Fruit fly (Drosophila melanogaster) whole organism, embryonic: ENCODE data around the gene Tgt.

ENCODE experiments used
- Adf1 ChIP-seq: fragments of 200-800 bp; sonication (Bioruptor generic); IDR thresholded peaks from 2 replicates; pipeline ENCODE4 v1.3.6; 2022; ENCODE audit warnings: missing biosample characterization, missing genetic modification characterization
- Antp ChIP-seq: fragments of 200-800 bp; sonication (Bioruptor generic); optimal IDR thresholded peaks from 3 replicates; lab custom pipeline; 2016; ENCODE audit warnings: missing biosample characterization, missing genetic modification characterization
- Asciz ChIP-seq: fragments of 200-800 bp; sonication (Bioruptor generic); optimal IDR thresholded peaks from 2 replicates; lab custom pipeline; 2017; ENCODE audit warnings: missing biosample characterization, mild to moderate bottlenecking, missing genetic modification characterization, missing genetic modification reagents
- Bdp1 ChIP-seq: fragments of 200-800 bp; sonication (Bioruptor generic); optimal IDR thresholded peaks from 3 replicates; lab custom pipeline; 2016; ENCODE audit warnings: missing biosample characterization, missing genetic modification characterization
- Blimp-1 ChIP-seq: fragments of 200-800 bp; sonication (Bioruptor generic); optimal IDR thresholded peaks from 3 replicates; lab custom pipeline; 2018; ENCODE audit warnings: missing biosample characterization, missing genetic modification characterization, mild to moderate bottlenecking, moderate library complexity, missing genetic modification reagents
- CG11085 ChIP-seq: fragments of 200-800 bp; sonication (Bioruptor generic); IDR thresholded peaks from 2 replicates; pipeline ENCODE4 v1.3.6; 2022; ENCODE audit warnings: missing biosample characterization, missing genetic modification characterization
- CG12236 ChIP-seq: fragments of 200-800 bp; sonication (Bioruptor generic); optimal IDR thresholded peaks from 2 replicates; lab custom pipeline; 2016; ENCODE audit warnings: missing biosample characterization, missing genetic modification characterization
- CG13123 ChIP-seq: fragments of 200-800 bp; sonication (Bioruptor generic); optimal IDR thresholded peaks from 2 replicates; lab custom pipeline; 2016; ENCODE audit warnings: missing biosample characterization, missing genetic modification characterization
- CG17359 ChIP-seq: fragments of 200-800 bp; sonication (Bioruptor generic); optimal IDR thresholded peaks from 3 replicates; lab custom pipeline; 2018; ENCODE audit warnings: missing biosample characterization, mild to moderate bottlenecking, missing genetic modification characterization, moderate library complexity
- CG17385 ChIP-seq: fragments of 200-800 bp; sonication (Bioruptor generic); optimal IDR thresholded peaks from 3 replicates; lab custom pipeline; 2018; ENCODE audit warnings: missing biosample characterization, mild to moderate bottlenecking, missing genetic modification characterization
- CG17829 ChIP-seq: fragments of 200-800 bp; optimal IDR thresholded peaks from 2 replicates; lab custom pipeline; 2019; ENCODE audit warnings: missing biosample characterization, mild to moderate bottlenecking, missing genetic modification characterization, moderate library complexity
- CG17912 ChIP-seq: fragments of 200-800 bp; sonication (Bioruptor generic); optimal IDR thresholded peaks from 2 replicates; lab custom pipeline; 2018; ENCODE audit warnings: missing biosample characterization, mild to moderate bottlenecking, missing genetic modification characterization
- CG30403 ChIP-seq: fragments of 200-800 bp; sonication (Bioruptor generic); optimal IDR thresholded peaks from 3 replicates; lab custom pipeline; 2016; ENCODE audit warnings: missing biosample characterization, missing genetic modification characterization
- CG31365 ChIP-seq: fragments of 200-800 bp; sonication (Bioruptor generic); optimal IDR thresholded peaks from 2 replicates; lab custom pipeline; 2018; ENCODE audit warnings: missing biosample characterization, mild to moderate bottlenecking, missing genetic modification characterization
- CG31388 ChIP-seq: fragments of 200-800 bp; sonication (Bioruptor generic); optimal IDR thresholded peaks from 2 replicates; lab custom pipeline; 2016; ENCODE audit warnings: missing biosample characterization, missing genetic modification characterization
- CG32532 ChIP-seq: fragments of 200-800 bp; sonication (Bioruptor generic); IDR thresholded peaks from 2 replicates; pipeline ENCODE4 v1.3.6; 2022; ENCODE audit warnings: missing biosample characterization, missing genetic modification characterization
- CG33213 ChIP-seq: fragments of 200-800 bp; sonication (Bioruptor generic); optimal IDR thresholded peaks from 3 replicates; lab custom pipeline; 2016; ENCODE audit warnings: missing biosample characterization, missing genetic modification characterization
- CG4328 ChIP-seq: fragments of 200-800 bp; sonication (Bioruptor generic); optimal IDR thresholded peaks from 3 replicates; lab custom pipeline; 2017; ENCODE audit warnings: missing biosample characterization, missing genetic modification reagents, missing genetic modification characterization
- CG5953 ChIP-seq: fragments of 200-800 bp; sonication (Bioruptor generic); IDR thresholded peaks from 2 replicates; pipeline ENCODE4 v1.3.6; 2022; ENCODE audit warnings: missing biosample characterization, missing genetic modification characterization
- CG6854 ChIP-seq: fragments of 200-800 bp; sonication (Bioruptor generic); optimal IDR thresholded peaks from 3 replicates; lab custom pipeline; 2017; ENCODE audit warnings: missing biosample characterization, mild to moderate bottlenecking, missing genetic modification characterization
- CG8290 ChIP-seq, 3 experiments: fragments of 200-800 bp; sonication (Bioruptor generic); optimal IDR thresholded peaks; 2 replicates each; lab custom pipeline; 2016 to 2019; ENCODE audit warnings: missing biosample characterization in 3 of 3, missing genetic modification characterization in 3 of 3, mild to moderate bottlenecking in 2 of 3, moderate library complexity in 1 of 3
- Dip3 ChIP-seq: fragments of 200-800 bp; sonication (Bioruptor generic); optimal IDR thresholded peaks from 3 replicates; lab custom pipeline; 2016; ENCODE audit warnings: missing biosample characterization, missing genetic modification characterization
- Hmr ChIP-seq: fragments of 200-800 bp; sonication (Bioruptor generic); optimal IDR thresholded peaks from 3 replicates; lab custom pipeline; 2017; ENCODE audit warnings: mild to moderate bottlenecking, missing biosample characterization, missing genetic modification reagents, missing genetic modification characterization
- Hr3 ChIP-seq: fragments of 200-800 bp; sonication (Bioruptor generic); optimal IDR thresholded peaks from 3 replicates; lab custom pipeline; 2016; ENCODE audit warnings: missing biosample characterization, missing genetic modification characterization
- NC2β ChIP-seq: fragments of 200-800 bp; sonication (Bioruptor generic); optimal IDR thresholded peaks from 2 replicates; lab custom pipeline; 2016; ENCODE audit warnings: missing biosample characterization, missing genetic modification characterization
- Optix ChIP-seq: fragments of 200-800 bp; sonication (Bioruptor generic); IDR thresholded peaks from 3 replicates; pipeline ENCODE4 v1.3.6; 2022; ENCODE audit warnings: missing biosample characterization, missing genetic modification characterization
- Ravus ChIP-seq: fragments of 200-800 bp; sonication (Bioruptor generic); IDR thresholded peaks from 2 replicates; pipeline ENCODE4 v1.3.6; 2022; ENCODE audit warnings: missing biosample characterization, missing genetic modification characterization
- Side ChIP-seq: fragments of 200-800 bp; sonication (Bioruptor generic); optimal IDR thresholded peaks from 2 replicates; lab custom pipeline; 2016; ENCODE audit warnings: missing biosample characterization, missing genetic modification characterization
- Spps ChIP-seq: fragments of 200-800 bp; sonication (Bioruptor generic); optimal IDR thresholded peaks from 2 replicates; lab custom pipeline; 2018; ENCODE audit warnings: missing biosample characterization, mild to moderate bottlenecking, missing genetic modification characterization
- Usf ChIP-seq: fragments of 200-800 bp; sonication (Bioruptor generic); optimal IDR thresholded peaks from 2 replicates; lab custom pipeline; 2017; ENCODE audit warnings: missing genotype, missing biosample characterization, missing genetic modification characterization
- ap ChIP-seq: fragments of 200-800 bp; sonication (Bioruptor generic); IDR thresholded peaks from 2 replicates; pipeline ENCODE4 v1.3.6; 2022; ENCODE audit warnings: missing biosample characterization, missing genetic modification characterization
- ato ChIP-seq: fragments of 200-800 bp; sonication (Bioruptor generic); IDR thresholded peaks from 2 replicates; pipeline ENCODE4 v1.3.6; 2022; ENCODE audit warnings: missing biosample characterization, missing genetic modification characterization; ENCODE audit not compliant: partially characterized antibody
- cas ChIP-seq: fragments of 200-800 bp; sonication (Bioruptor generic); IDR thresholded peaks from 2 replicates; pipeline ENCODE4 v1.3.6; 2022; ENCODE audit warnings: missing biosample characterization, missing genetic modification characterization
- croc ChIP-seq: fragments of 200-800 bp; sonication (Bioruptor generic); conservative IDR thresholded peaks from 3 replicates; pipeline ENCODE4 v1.3.6; 2022; ENCODE audit warnings: missing biosample characterization, missing genetic modification characterization
- da ChIP-seq: fragments of 200-800 bp; sonication (Bioruptor generic); optimal IDR thresholded peaks from 2 replicates; lab custom pipeline; 2016; ENCODE audit warnings: missing biosample characterization, missing genetic modification characterization
- ems ChIP-seq: fragments of 200-800 bp; sonication (Bioruptor generic); optimal IDR thresholded peaks from 3 replicates; lab custom pipeline; 2016; ENCODE audit warnings: missing biosample characterization, missing genetic modification characterization
- eyg ChIP-seq: fragments of 200-800 bp; sonication (Bioruptor generic); optimal IDR thresholded peaks from 3 replicates; lab custom pipeline; 2016; ENCODE audit warnings: missing biosample characterization, missing genetic modification characterization
- fru ChIP-seq: fragments of >200 bp; optimal IDR thresholded peaks from 2 replicates; lab custom pipeline; 2017
- gcm ChIP-seq: fragments of 200-800 bp; sonication (Bioruptor generic); optimal IDR thresholded peaks from 2 replicates; lab custom pipeline; 2019; ENCODE audit warnings: missing biosample characterization, mild to moderate bottlenecking, missing genetic modification characterization, moderate library complexity
- grn ChIP-seq: fragments of 200-800 bp; sonication (Bioruptor generic); optimal IDR thresholded peaks from 3 replicates; lab custom pipeline; 2017; ENCODE audit warnings: missing biosample characterization, missing genetic modification characterization
- gt ChIP-seq: fragments of 200-800 bp; sonication (Bioruptor generic); IDR thresholded peaks from 2 replicates; pipeline ENCODE4 v1.3.6; 2022; ENCODE audit warnings: missing biosample characterization, missing genetic modification characterization
- mirr ChIP-seq: fragments of 200-800 bp; sonication (Bioruptor generic); optimal IDR thresholded peaks from 3 replicates; lab custom pipeline; 2018; ENCODE audit warnings: missing biosample characterization, mild to moderate bottlenecking, missing genetic modification characterization
- nau ChIP-seq: fragments of 200-800 bp; sonication (Bioruptor generic); optimal IDR thresholded peaks from 3 replicates; lab custom pipeline; 2017; ENCODE audit warnings: missing biosample characterization, mild to moderate bottlenecking, missing genetic modification characterization, missing genetic modification reagents
- otp ChIP-seq: fragments of 200-800 bp; sonication (Bioruptor generic); IDR thresholded peaks from 3 replicates; pipeline ENCODE4, ENCODE4 v1.3.6; 2022; ENCODE audit warnings: missing biosample characterization, missing genetic modification characterization
- pfk ChIP-seq: fragments of 200-800 bp; sonication (Bioruptor generic); optimal IDR thresholded peaks from 2 replicates; lab custom pipeline; 2018; ENCODE audit warnings: missing biosample characterization, mild to moderate bottlenecking, missing genetic modification characterization, moderate library complexity
- seq ChIP-seq: fragments of 200-800 bp; sonication (Bioruptor generic); IDR thresholded peaks from 2 replicates; pipeline ENCODE4 v1.3.6; 2022; ENCODE audit warnings: missing biosample characterization, missing genetic modification characterization
- sima ChIP-seq: fragments of 200-800 bp; sonication (Bioruptor generic); optimal IDR thresholded peaks from 2 replicates; lab custom pipeline; 2016; ENCODE audit warnings: missing biosample characterization, missing genetic modification characterization
- slbo ChIP-seq: fragments of 200-800 bp; sonication (Bioruptor generic); IDR thresholded peaks from 2 replicates; pipeline ENCODE4 v1.3.6; 2022; ENCODE audit warnings: missing biosample characterization, missing genetic modification characterization
- stwl ChIP-seq: fragments of 200-800 bp; sonication (Bioruptor generic); optimal IDR thresholded peaks from 3 replicates; lab custom pipeline; 2018; ENCODE audit warnings: missing biosample characterization, mild to moderate bottlenecking, missing genetic modification characterization, moderate library complexity
- tap ChIP-seq: fragments of 200-800 bp; optimal IDR thresholded peaks from 3 replicates; lab custom pipeline; 2019; ENCODE audit warnings: missing biosample characterization, mild to moderate bottlenecking, missing genetic modification characterization, moderate library complexity
- twi ChIP-seq: fragments of 200-800 bp; optimal IDR thresholded peaks from 2 replicates; lab custom pipeline; 2019; ENCODE audit warnings: missing biosample characterization, mild to moderate bottlenecking, missing genetic modification characterization, moderate library complexity
- wdn ChIP-seq: fragments of 200-800 bp; sonication (Bioruptor generic); IDR thresholded peaks from 2 replicates; pipeline ENCODE4 v1.3.6; 2022; ENCODE audit warnings: missing biosample characterization, missing genetic modification characterization
- z ChIP-seq: fragments of 200-800 bp; sonication (Bioruptor generic); IDR thresholded peaks from 3 replicates; pipeline ENCODE4 v1.3.6; 2022; ENCODE audit warnings: missing biosample characterization, missing genetic modification characterization

The Tgt gene

dm6 chr2L:1177522-1177921 is 6.3 kb upstream of the Tgt start, which contains the start of gene CG4896:
Gene CG4896, plus strand, starts transcription at chr2L:1177690.
- TF ChIP-seq CG30403 (GFP tag; lab: Kevin White, UChicago) (no peak), eyg (GFP tag; lab: Kevin White, UChicago) (no peak), twi (tag; lab: Kevin White, UChicago) (no peak), fru (lab: Kevin White, UChicago) (no peak), NC2β (no peak), CG17912 (GFP tag; lab: Kevin White, UChicago) (no peak), gt (GFP tag; lab: Robert Waterston, UW) (no peak), croc (GFP tag; lab: Robert Waterston, UW) (no peak), seq (GFP tag; lab: Robert Waterston, UW) (no peak), stwl (tag; lab: Kevin White, UChicago) (peak; percentile 82), Usf (no peak), Bdp1 (GFP tag; lab: Kevin White, UChicago) (no peak), Ravus (no peak), Side (GFP tag; lab: Kevin White, UChicago) (no peak), CG31388 (no peak), slbo (GFP tag; lab: Robert Waterston, UW) (peak; percentile 61), nau (no peak), Adf1 (GFP tag; lab: Robert Waterston, UW) (no peak), Optix (GFP tag; lab: Robert Waterston, UW) (no peak), Antp (no peak), ato (GFP tag; lab: Robert Waterston, UW) (peak; percentile 66), mirr (GFP tag; lab: Kevin White, UChicago) (no peak), CG33213 (GFP tag; lab: Kevin White, UChicago) (peak; percentile 18), CG11085 (GFP tag; lab: Robert Waterston, UW) (no peak), CG12236 (GFP tag; lab: Kevin White, UChicago) (no peak), cas (GFP tag; lab: Robert Waterston, UW) (no peak), CG6854 (GFP tag; lab: Kevin White, UChicago) (no peak), gcm (GFP tag; lab: Kevin White, UChicago) (no peak), CG32532 (GFP tag; lab: Robert Waterston, UW) (no peak), CG4328 (GFP tag; lab: Kevin White, UChicago) (no peak), tap (tag; lab: Kevin White, UChicago) (no peak), Asciz (GFP tag; lab: Kevin White, UChicago) (no peak), grn (GFP tag; lab: Kevin White, UChicago) (no peak), ap (GFP tag; lab: Robert Waterston, UW) (no peak), Blimp-1 (no peak), CG8290 (GFP tag; optimal IDR thresholded peaks at IDR 0.05; lab: Kevin White, UChicago) (peak; percentile 60), CG8290 (tag; optimal IDR thresholded peaks at IDR 0.05; lab: Kevin White, UChicago) (peak in 1 of 2 experiments; percentile 89), CG17359 (tag; lab: Kevin White, UChicago) (no peak), otp (no peak), CG5953 (no peak), z (no peak), wdn (GFP tag; lab: Robert Waterston, UW) (no peak), Hr3 (no peak), sima (GFP tag; lab: Kevin White, UChicago) (no peak), CG17829 (tag; lab: Kevin White, UChicago) (no peak), pfk (no peak), CG31365 (tag; lab: Kevin White, UChicago) (no peak), Hmr (GFP tag; lab: Kevin White, UChicago) (no peak), CG17385 (GFP tag; lab: Kevin White, UChicago) (no peak), Dip3 (no peak), CG13123 (GFP tag; lab: Kevin White, UChicago) (no peak), da (no peak), Spps (tag; lab: Kevin White, UChicago) (no peak), ems (GFP tag; lab: Kevin White, UChicago) (peak; percentile 28)
